Worm (Caenorhabditis elegans) whole organism, young adult: ENCODE data around the gene srj-24.

Source experiments
- F39B2.1 ChIP-seq: fragments of 200-800 bp; sonication (Bioruptor generic); IDR thresholded peaks from 2 replicates; pipeline ENCODE4 v1.3.6; 2022; ENCODE audit warnings: missing genetic modification reagents, missing genetic modification characterization, missing compliant biosample characterization
- F57A8.1 ChIP-seq: fragments of 200-800 bp; sonication (Bioruptor generic); optimal IDR thresholded peaks from 2 replicates; lab custom pipeline; 2018; ENCODE audit warnings: mild to moderate bottlenecking, missing genetic modification characterization, moderate library complexity, missing compliant biosample characterization
- K11D2.4 ChIP-seq: fragments of 200-800 bp; sonication (Bioruptor generic); IDR thresholded peaks from 2 replicates; pipeline ENCODE4 v1.3.6; 2022; ENCODE audit warnings: missing genetic modification reagents, missing genetic modification characterization, missing compliant biosample characterization
- Y95B8A.8 ChIP-seq: fragments of 200-800 bp; sonication (Bioruptor generic); IDR thresholded peaks from 2 replicates; pipeline ENCODE4 v1.3.6; 2022; ENCODE audit warnings: missing genetic modification reagents, missing genetic modification characterization, missing compliant biosample characterization
- lin-26 ChIP-seq: fragments of 200-800 bp; sonication (Bioruptor generic); IDR thresholded peaks from 2 replicates; pipeline ENCODE4 v1.3.6; 2022; ENCODE audit warnings: missing genetic modification reagents, missing genetic modification characterization, missing compliant biosample characterization
- madf-10 ChIP-seq: sonication (generic microtip); optimal IDR thresholded peaks from 2 replicates; lab custom pipeline; 2016; ENCODE audit warnings: mild to moderate bottlenecking, missing genetic modification characterization, missing compliant biosample characterization
- somi-1 ChIP-seq: fragments of 200-800 bp; sonication (Bioruptor generic); optimal IDR thresholded peaks from 2 replicates; lab custom pipeline; 2018; ENCODE audit warnings: mild to moderate bottlenecking, missing genetic modification characterization, missing compliant biosample characterization
- unc-62 ChIP-seq: fragments of 150-350 bp; optimal IDR thresholded peaks from 2 replicates; lab custom pipeline; 2014; ENCODE audit warnings: missing biosample characterization, missing genetic modification reagents, missing genetic modification characterization

DNA sequence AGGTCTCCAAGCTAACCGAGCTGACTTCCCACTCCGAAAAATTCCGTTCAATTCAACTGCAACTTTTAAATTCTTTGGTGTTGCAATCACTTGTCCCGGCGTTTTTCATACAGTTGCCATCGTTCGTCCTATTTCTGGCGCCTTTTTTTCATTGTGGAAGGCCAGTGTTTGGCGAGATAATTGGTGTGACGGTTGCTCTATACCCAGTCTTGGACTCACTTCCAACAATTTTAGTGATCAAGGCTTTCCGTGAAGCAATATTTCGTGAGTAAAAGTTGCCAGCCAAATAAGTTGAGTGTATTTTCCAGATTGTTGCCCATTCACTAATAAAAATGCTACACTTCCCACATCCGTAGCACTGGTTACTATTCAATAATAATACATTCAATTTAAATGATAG, 33.5 kb upstream of the srj-24 start:
- no peak for TF ChIP-seq somi-1
- TF ChIP-seq F39B2.1 (GFP tag; lab: Robert Waterston, UW), result no peak
- TF ChIP-seq madf-10 (tag; lab: Kevin White, UChicago), result no peak
- no peak for TF ChIP-seq lin-26
- TF ChIP-seq F57A8.1 (GFP tag; lab: Kevin White, UChicago), result no peak
- no peak for TF ChIP-seq unc-62
- TF ChIP-seq Y95B8A.8 (GFP tag; lab: Robert Waterston, UW), result no peak
- TF ChIP-seq K11D2.4 (GFP tag; lab: Robert Waterston, UW), result no peak
